Worm (Caenorhabditis elegans): ENCODE data around the gene vit-2.

Gene vit-2

ce11 chrX:5077696-5078343 is 23.0 kb upstream of the vit-2 start, which contains the start of gene cal-5 (continued):
- TF ChIP-seq ctbp-1 (GFP tag; IDR thresholded peaks at IDR 0.05) (0 out of 2 replicates have a peak, but pooled peaks have one; percentile 15), F10B5.3 (tag; optimal IDR thresholded peaks at IDR 0.05) (no peak), rbr-2 (tag; optimal IDR thresholded peaks at IDR 0.05) (peak; percentile 45), nhr-41 (GFP tag; IDR thresholded peaks at IDR 0.05) (no peak), Y105C5A.15 (GFP tag; IDR thresholded peaks at IDR 0.05) (no peak), dpl-1 (GFP tag; optimal IDR thresholded peaks at IDR 0.05) (peak; percentile 4), ztf-11 (tag; optimal IDR thresholded peaks at IDR 0.05) (no peak), php-3 (GFP tag; IDR thresholded peaks at IDR 0.05) (no peak), lin-15B (tag; optimal IDR thresholded peaks at IDR 0.05) (no peak), mep-1 (tag; optimal IDR thresholded peaks at IDR 0.05) (peak; percentile 23), spr-3 (GFP tag; optimal IDR thresholded peaks at IDR 0.05) (no peak), mes-2 (tag; optimal IDR thresholded peaks at IDR 0.05; ENCODE audit: poor library complexity, severe bottlenecking) (peak; percentile 16), egl-43 (GFP tag; IDR thresholded peaks at IDR 0.05) (peak; percentile 35; the same call in 1 of the 2 replicates), vab-7 (GFP tag; IDR thresholded peaks at IDR 0.05) (no peak), nhr-28 (tag; optimal IDR thresholded peaks at IDR 0.05) (peak; percentile 9), ZK337.2 (GFP tag; IDR thresholded peaks at IDR 0.05) (0 out of 2 replicates have a peak, but pooled peaks have one; percentile 13), nhr-77 (tag; optimal IDR thresholded peaks at IDR 0.05) (peak; percentile 24), daf-16 (GFP tag; optimal IDR thresholded peaks at IDR 0.05) (no peak), daf-16 (tag; optimal IDR thresholded peaks at IDR 0.05) (peak; percentile 64), fos-1 (tag; optimal IDR thresholded peaks at IDR 0.05) (no peak), lsy-2 (tag; optimal IDR thresholded peaks at IDR 0.05) (no peak), egl-27 (tag; optimal IDR thresholded peaks at IDR 0.05) (no peak), nhr-11 (tag; optimal IDR thresholded peaks at IDR 0.05) (no peak), nhr-237 (tag; optimal IDR thresholded peaks at IDR 0.05) (no peak), nhr-42 (GFP tag; IDR thresholded peaks at IDR 0.05) (0 out of 2 replicates have a peak, but pooled peaks have one; percentile 31)

DNA sequence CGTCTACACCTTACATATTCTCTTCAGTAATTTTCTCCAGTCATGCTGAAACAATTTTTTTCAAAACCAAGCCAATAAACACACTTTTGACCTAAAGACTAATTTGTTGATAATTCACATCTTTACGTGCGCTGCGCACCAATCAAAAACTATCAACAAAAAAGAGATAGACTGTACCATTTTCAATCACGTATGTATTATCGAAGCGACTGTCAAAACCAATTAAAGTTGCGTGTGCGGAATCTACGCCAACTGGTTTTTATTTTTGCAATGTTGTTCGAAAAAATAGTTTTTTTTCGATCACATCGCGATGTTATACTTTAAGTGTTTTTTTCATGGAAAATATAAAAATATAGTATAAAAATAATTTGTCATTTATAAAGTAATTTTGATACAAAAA is 21.5 kb upstream of the vit-2 start:
- TF ChIP-seq jun-1 (tag; optimal IDR thresholded peaks at IDR 0.05) (no peak), F26F4.8 (GFP tag; conservative IDR thresholded peaks at IDR 0.05) (no peak), fkh-10 (GFP tag; optimal IDR thresholded peaks at IDR 0.05) (no peak), nhr-77 (tag; optimal IDR thresholded peaks at IDR 0.05) (no peak), ceh-20 (GFP tag; IDR thresholded peaks at IDR 0.05) (0 out of 2 replicates have a peak, but pooled peaks have one; percentile 37), nhr-28 (tag; optimal IDR thresholded peaks at IDR 0.05) (peak; percentile 15), tra-1 (GFP tag; IDR thresholded peaks at IDR 0.05) (0 out of 2 replicates have a peak, but pooled peaks have one; percentile 17), dmd-6 (GFP tag; IDR thresholded peaks at IDR 0.05) (peak; percentile 34; the same call in 1 of the 2 replicates), unc-62 (GFP tag; optimal IDR thresholded peaks at IDR 0.05 in 1 of 2) (peak in 1 of 2 experiments; percentile 35), unc-62 (tag; optimal IDR thresholded peaks at IDR 0.05) (no peak), ceh-28 (tag; optimal IDR thresholded peaks at IDR 0.05) (no peak), mdl-1 (tag; optimal IDR thresholded peaks at IDR 0.05) (peak in 1 of 2 experiments; percentile 16), hmg-1.1 (GFP tag; IDR thresholded peaks at IDR 0.05) (no peak), lin-29 (GFP tag; IDR thresholded peaks at IDR 0.05) (no peak)

ce11 chrX:5084080-5084479 is 16.8 kb upstream of the vit-2 start:
- 0 out of 2 replicates have a peak, but pooled peaks have one; percentile 28 for TF ChIP-seq egl-43 (GFP tag; IDR thresholded peaks at IDR 0.05)
- TF ChIP-seq dve-1 (tag; optimal IDR thresholded peaks at IDR 0.05; ENCODE audit: insufficient read depth), result no peak

Data from whole organism, L4 larva.